Fruit fly (Drosophila melanogaster) whole organism, embryonic: ENCODE results near the gene Trim9.

Experiments
- B-H1 ChIP-seq: fragments of 200-800 bp; sonication (Bioruptor generic); IDR thresholded peaks from 3 replicates; pipeline ENCODE4 v1.3.6; 2022; ENCODE audit warnings: missing biosample characterization, missing genetic modification characterization
- C15 ChIP-seq: fragments of 200-800 bp; sonication (Bioruptor generic); IDR thresholded peaks from 3 replicates; pipeline ENCODE4 v1.3.6; 2022; ENCODE audit warnings: missing biosample characterization, missing genetic modification characterization
- CG1024 ChIP-seq: fragments of 200-800 bp; sonication (Bioruptor generic); IDR thresholded peaks from 2 replicates; pipeline ENCODE4 v1.3.6; 2022; ENCODE audit warnings: missing biosample characterization, missing genetic modification characterization
- CG11560 ChIP-seq: fragments of 200-800 bp; sonication (Bioruptor generic); IDR thresholded peaks from 3 replicates; pipeline ENCODE4 v1.3.6; 2022; ENCODE audit warnings: missing biosample characterization, missing genetic modification characterization
- CG11695 ChIP-seq: fragments of 200-800 bp; sonication (Bioruptor generic); IDR thresholded peaks from 3 replicates; pipeline ENCODE4 v1.3.6; 2022; ENCODE audit warnings: missing biosample characterization, missing genetic modification characterization
- CG1529 ChIP-seq: fragments of 200-800 bp; sonication (Bioruptor generic); optimal IDR thresholded peaks from 3 replicates; lab custom pipeline; 2018; ENCODE audit warnings: missing biosample characterization, missing genetic modification characterization
- CG16815 ChIP-seq: fragments of 200-800 bp; sonication (Bioruptor generic); optimal IDR thresholded peaks from 3 replicates; lab custom pipeline; 2017; ENCODE audit warnings: missing biosample characterization, mild to moderate bottlenecking, missing genetic modification characterization
- CG18262 ChIP-seq: fragments of 200-800 bp; optimal IDR thresholded peaks from 3 replicates; lab custom pipeline; 2019; ENCODE audit warnings: missing biosample characterization, mild to moderate bottlenecking, missing genetic modification characterization, moderate library complexity
- CG2120 ChIP-seq: fragments of 200-800 bp; sonication (Bioruptor generic); optimal IDR thresholded peaks from 3 replicates; lab custom pipeline; 2016; ENCODE audit warnings: missing biosample characterization, missing genetic modification characterization
- CG2199 ChIP-seq: fragments of 200-800 bp; sonication (Bioruptor generic); IDR thresholded peaks from 3 replicates; pipeline ENCODE4 v1.3.6; 2022; ENCODE audit warnings: missing biosample characterization, missing genetic modification characterization
- CG2875 ChIP-seq: fragments of 200-800 bp; sonication (Bioruptor generic); optimal IDR thresholded peaks from 2 replicates; lab custom pipeline; 2017; ENCODE audit warnings: missing biosample characterization, mild to moderate bottlenecking, missing genetic modification characterization, missing genetic modification reagents
- CG30403 ChIP-seq: fragments of 200-800 bp; sonication (Bioruptor generic); optimal IDR thresholded peaks from 3 replicates; lab custom pipeline; 2016; ENCODE audit warnings: missing biosample characterization, missing genetic modification characterization
- CG34376 ChIP-seq: fragments of 200-800 bp; sonication (Bioruptor generic); optimal IDR thresholded peaks from 2 replicates; lab custom pipeline; 2018; ENCODE audit warnings: missing biosample characterization, mild to moderate bottlenecking, missing genetic modification characterization
- CG3726 ChIP-seq: fragments of 200-800 bp; sonication (Bioruptor generic); IDR thresholded peaks from 3 replicates; pipeline ENCODE4, ENCODE4 v1.3.6; 2022; ENCODE audit warnings: missing biosample characterization, missing genetic modification characterization
- CG6854 ChIP-seq: fragments of 200-800 bp; sonication (Bioruptor generic); optimal IDR thresholded peaks from 3 replicates; lab custom pipeline; 2017; ENCODE audit warnings: missing biosample characterization, mild to moderate bottlenecking, missing genetic modification characterization
- CG8944 ChIP-seq: fragments of 200-800 bp; sonication (Bioruptor generic); optimal IDR thresholded peaks from 3 replicates; lab custom pipeline; 2016; ENCODE audit warnings: missing biosample characterization, missing genetic modification characterization
- CG9215 ChIP-seq: fragments of 200-800 bp; sonication (Bioruptor generic); IDR thresholded peaks from 2 replicates; pipeline ENCODE4 v1.3.6; 2022; ENCODE audit warnings: missing biosample characterization, missing genetic modification characterization
- CG9727 ChIP-seq: fragments of 200-800 bp; sonication (Bioruptor generic); optimal IDR thresholded peaks from 3 replicates; lab custom pipeline; 2017; ENCODE audit warnings: missing biosample characterization, mild to moderate bottlenecking, missing genetic modification characterization
- Chrac-16 ChIP-seq: fragments of 200-800 bp; sonication (Bioruptor generic); optimal IDR thresholded peaks from 3 replicates; lab custom pipeline; 2016; ENCODE audit warnings: missing biosample characterization, missing genetic modification characterization
- Dfd ChIP-seq, 2 experiments: fragments of >200 bp; optimal IDR thresholded peaks; 2 replicates each; lab custom pipeline; 2017; ENCODE audit warnings: missing biosample characterization in 2 of 2, missing genetic modification characterization in 2 of 2
- E2f2 ChIP-seq: fragments of 200-800 bp; sonication (Bioruptor generic); IDR thresholded peaks from 2 replicates; pipeline ENCODE4 v1.3.6; 2022; ENCODE audit warnings: missing biosample characterization, missing genetic modification characterization
- Ets65A ChIP-seq: fragments of 200-800 bp; sonication (Bioruptor generic); peaks from one replicate; lab custom pipeline; 2016; ENCODE audit warnings: missing biosample characterization, missing genetic modification characterization
- Fer3 ChIP-seq: fragments of 200-800 bp; sonication (Bioruptor generic); optimal IDR thresholded peaks from 2 replicates; lab custom pipeline; 2018; ENCODE audit warnings: missing biosample characterization, mild to moderate bottlenecking, missing genetic modification characterization, moderate library complexity
- Gug ChIP-seq: fragments of 200-800 bp; sonication (Bioruptor generic); IDR thresholded peaks from 4 replicates; pipeline ENCODE4 v1.3.6; 2022; ENCODE audit warnings: missing biosample characterization, missing genetic modification characterization
- Jarid2 ChIP-seq: fragments of 200-800 bp; sonication (Bioruptor generic); optimal IDR thresholded peaks from 3 replicates; lab custom pipeline; 2017; ENCODE audit warnings: mild to moderate bottlenecking, missing biosample characterization, missing genetic modification reagents, missing genetic modification characterization
- Mes4 ChIP-seq: fragments of 200-800 bp; sonication (Bioruptor generic); optimal IDR thresholded peaks from 2 replicates; lab custom pipeline; 2016; ENCODE audit warnings: missing biosample characterization, missing genetic modification characterization
- NC2α ChIP-seq: fragments of 200-800 bp; sonication (Bioruptor generic); optimal IDR thresholded peaks from 2 replicates; lab custom pipeline; 2016; ENCODE audit warnings: missing biosample characterization, missing genetic modification characterization
- Pdp1 ChIP-seq, 2 experiments: fragments of 200-800 bp; sonication (Bioruptor generic); optimal IDR thresholded peaks; 3 replicates each; lab custom pipeline; 2016; ENCODE audit warnings: missing biosample characterization in 2 of 2, missing genetic modification characterization in 2 of 2, mild to moderate bottlenecking in 1 of 2, moderate library complexity in 1 of 2
- Poxn ChIP-seq: fragments of 200-800 bp; sonication (Bioruptor generic); IDR thresholded peaks from 2 replicates; pipeline ENCODE4 v1.3.6; 2022; ENCODE audit warnings: missing biosample characterization, missing genetic modification characterization
- Ptx1 ChIP-seq: fragments of 200-800 bp; sonication (Bioruptor generic); IDR thresholded peaks from 2 replicates; pipeline ENCODE4 v1.3.6; 2022; ENCODE audit warnings: missing biosample characterization, missing genetic modification characterization
- al ChIP-seq: fragments of 200-800 bp; sonication (Bioruptor generic); IDR thresholded peaks from 2 replicates; pipeline ENCODE4 v1.3.6; 2022; ENCODE audit warnings: missing biosample characterization, missing genetic modification characterization
- btn ChIP-seq: fragments of 200-800 bp; sonication (Bioruptor generic); optimal IDR thresholded peaks from 2 replicates; lab custom pipeline; 2016; ENCODE audit warnings: missing biosample characterization, missing genetic modification characterization
- crc ChIP-seq: fragments of 200-800 bp; sonication (Bioruptor generic); optimal IDR thresholded peaks from 2 replicates; lab custom pipeline; 2016; ENCODE audit warnings: missing biosample characterization, missing genetic modification characterization
- dm ChIP-seq: fragments of 200-800 bp; sonication (Bioruptor generic); optimal IDR thresholded peaks from 3 replicates; lab custom pipeline; 2016; ENCODE audit warnings: missing biosample characterization, missing genetic modification characterization
- dmrt11E ChIP-seq: fragments of 200-800 bp; sonication (Bioruptor generic); optimal IDR thresholded peaks from 3 replicates; lab custom pipeline; 2018; ENCODE audit warnings: missing biosample characterization, mild to moderate bottlenecking, missing genetic modification characterization, moderate library complexity
- ems ChIP-seq: fragments of 200-800 bp; sonication (Bioruptor generic); optimal IDR thresholded peaks from 3 replicates; lab custom pipeline; 2016; ENCODE audit warnings: missing biosample characterization, missing genetic modification characterization
- gce ChIP-seq: fragments of 200-800 bp; sonication (Bioruptor generic); IDR thresholded peaks from 3 replicates; pipeline ENCODE4 v1.3.6; 2022; ENCODE audit warnings: missing biosample characterization, missing genetic modification characterization
- gsb ChIP-seq: fragments of 200-800 bp; sonication (Bioruptor generic); IDR thresholded peaks from 2 replicates; pipeline ENCODE4 v1.3.6; 2022; ENCODE audit warnings: missing biosample characterization, missing genetic modification characterization
- hkb ChIP-seq, 2 experiments: fragments of 200-800 bp in 1 of 2; fragments of >200 bp in 1 of 2; sonication (Bioruptor generic) in 1 of 2; IDR thresholded peaks in 1 of 2; optimal IDR thresholded peaks in 1 of 2; 2 replicates each; pipeline versions ENCODE4 v1.3.6 to Lab custom; 2017 to 2022; ENCODE audit warnings: missing biosample characterization in 1 of 2, missing genetic modification characterization in 1 of 2
- kah ChIP-seq: fragments of 200-800 bp; sonication (Bioruptor generic); optimal IDR thresholded peaks from 2 replicates; lab custom pipeline; 2018; ENCODE audit warnings: missing biosample characterization, mild to moderate bottlenecking, missing genetic modification characterization
- lab ChIP-seq: fragments of 200-800 bp; sonication (Bioruptor generic); optimal IDR thresholded peaks from 3 replicates; lab custom pipeline; 2017; ENCODE audit warnings: missing biosample characterization, missing genetic modification characterization, mild to moderate bottlenecking, moderate library complexity, missing genetic modification reagents
- maf-S ChIP-seq: fragments of 200-800 bp; sonication (Bioruptor generic); optimal IDR thresholded peaks from 2 replicates; lab custom pipeline; 2016; ENCODE audit warnings: missing biosample characterization, missing genetic modification characterization
- onecut ChIP-seq: fragments of 200-800 bp; sonication (Bioruptor generic); IDR thresholded peaks from 2 replicates; pipeline ENCODE4 v1.3.6; 2022; ENCODE audit warnings: missing biosample characterization, missing genetic modification characterization
- phol ChIP-seq: fragments of 200-800 bp; sonication (Bioruptor generic); optimal IDR thresholded peaks from 3 replicates; lab custom pipeline; 2018; ENCODE audit warnings: missing biosample characterization, mild to moderate bottlenecking, missing genetic modification characterization, moderate library complexity
- pum ChIP-seq: fragments of 200-800 bp; sonication (Bioruptor generic); optimal IDR thresholded peaks from 2 replicates; lab custom pipeline; 2016; ENCODE audit warnings: missing biosample characterization, missing genetic modification characterization
- salm ChIP-seq: fragments of 200-800 bp; sonication (Bioruptor generic); optimal IDR thresholded peaks from 2 replicates; lab custom pipeline; 2018; ENCODE audit warnings: missing biosample characterization, mild to moderate bottlenecking, missing genetic modification characterization
- sima ChIP-seq: fragments of 200-800 bp; sonication (Bioruptor generic); optimal IDR thresholded peaks from 2 replicates; lab custom pipeline; 2016; ENCODE audit warnings: missing biosample characterization, missing genetic modification characterization
- sisA ChIP-seq: fragments of 200-800 bp; sonication (Bioruptor generic); IDR thresholded peaks from 2 replicates; pipeline ENCODE4 v1.3.6; 2022; ENCODE audit warnings: missing biosample characterization, missing genetic modification characterization
- sob ChIP-seq: fragments of 200-800 bp; sonication (Bioruptor generic); IDR thresholded peaks from 2 replicates; pipeline ENCODE4 v1.3.6; 2022; ENCODE audit warnings: missing biosample characterization, missing genetic modification characterization
- trh ChIP-seq: fragments of 200-800 bp; sonication (Bioruptor generic); optimal IDR thresholded peaks from 2 replicates; lab custom pipeline; 2016; ENCODE audit warnings: missing biosample characterization, missing genetic modification characterization
- twi ChIP-seq: fragments of 200-800 bp; optimal IDR thresholded peaks from 2 replicates; lab custom pipeline; 2019; ENCODE audit warnings: missing biosample characterization, mild to moderate bottlenecking, missing genetic modification characterization, moderate library complexity
- zf30C ChIP-seq: fragments of 200-800 bp; sonication (Bioruptor generic); optimal IDR thresholded peaks from 3 replicates; lab custom pipeline; 2018; ENCODE audit warnings: missing biosample characterization, mild to moderate bottlenecking, missing genetic modification characterization

Trim9 gene

DNA sequence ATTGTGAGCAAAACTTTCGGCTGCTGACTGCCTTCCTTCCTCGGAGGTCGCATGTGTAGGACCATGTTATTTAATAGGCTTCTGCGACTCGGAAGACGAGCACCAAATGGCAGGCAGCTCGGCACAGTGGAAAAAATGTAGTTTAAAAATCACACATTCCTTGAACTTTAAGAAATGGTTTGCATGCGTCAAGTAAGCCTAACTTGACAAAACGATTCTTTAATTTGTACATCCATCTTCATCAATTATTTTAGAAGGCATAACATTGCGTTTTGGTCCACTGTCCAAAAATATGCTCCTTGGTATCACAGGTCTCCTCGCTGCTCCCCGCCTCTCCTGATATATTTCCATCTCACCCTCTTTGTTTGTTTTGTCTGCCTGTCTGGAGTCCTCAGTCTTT, 21.0 kb downstream of the Trim9 start (continued):
- TF ChIP-seq sisA (GFP tag; lab: Robert Waterston, UW) (peak; percentile 43; the same call in 1 of the 2 replicates), Fer3 (peak; percentile 58), B-H1 (GFP tag; lab: Robert Waterston, UW) (peak; percentile 44; the same call in 1 of the 3 replicates), onecut (peak; percentile 8; the same call in 1 of the 2 replicates), CG1024 (GFP tag; lab: Robert Waterston, UW) (no peak), btn (GFP tag; lab: Kevin White, UChicago) (no peak), dm (GFP tag; lab: Kevin White, UChicago) (no peak), CG9215 (GFP tag; lab: Robert Waterston, UW) (peak; percentile 55; the same call in 1 of the 2 replicates), Ets65A (GFP tag; lab: Kevin White, UChicago) (peak; percentile 2), sob (peak; percentile 63), Mes4 (GFP tag; lab: Kevin White, UChicago) (no peak), crc (peak; percentile 17), Poxn (0 out of 2 replicates have a peak, but pooled peaks have one; percentile 9), CG6854 (peak; percentile 54), kah (no peak), Ptx1 (GFP tag; lab: Robert Waterston, UW) (peak; percentile 58; the same call in 1 of the 2 replicates), CG3726 (GFP tag; lab: Robert Waterston, UW) (no peak), al (GFP tag; lab: Robert Waterston, UW) (no peak), maf-S (GFP tag; lab: Kevin White, UChicago) (no peak), Chrac-16 (GFP tag; lab: Kevin White, UChicago) (peak; percentile 24), pum (peak; percentile 14), ems (GFP tag; lab: Kevin White, UChicago) (peak; percentile 6), C15 (GFP tag; lab: Robert Waterston, UW) (no peak), E2f2 (peak; percentile 37; the same call in 1 of the 2 replicates), CG16815 (GFP tag; lab: Kevin White, UChicago) (peak; percentile 3), phol (tag; lab: Kevin White, UChicago) (peak; percentile 6), CG11560 (tag; lab: Robert Waterston, UW) (no peak), dmrt11E (peak; percentile 26), twi (tag; lab: Kevin White, UChicago) (no peak), CG34376 (GFP tag; lab: Kevin White, UChicago) (no peak), CG2199 (GFP tag; lab: Robert Waterston, UW) (no peak), CG2120 (GFP tag; lab: Kevin White, UChicago) (peak; percentile 78), CG2875 (GFP tag; lab: Kevin White, UChicago) (no peak), sima (GFP tag; lab: Kevin White, UChicago) (no peak), CG30403 (GFP tag; lab: Kevin White, UChicago) (peak; percentile 34), zf30C (GFP tag; lab: Kevin White, UChicago) (no peak), hkb (optimal IDR thresholded peaks at IDR 0.05; lab: Kevin White, UChicago) (no peak), hkb (GFP tag; IDR thresholded peaks at IDR 0.05; lab: Robert Waterston, UW) (peak; percentile 67; the same call in 1 of the 2 replicates), CG9727 (GFP tag; lab: Kevin White, UChicago) (peak; percentile 47), trh (GFP tag; lab: Kevin White, UChicago) (no peak), Gug (GFP tag; lab: Robert Waterston, UW) (no peak), Dfd (GFP tag; optimal IDR thresholded peaks at IDR 0.05; lab: Kevin White, UChicago) (no peak), NC2α (GFP tag; lab: Kevin White, UChicago) (no peak), CG1529 (GFP tag; lab: Kevin White, UChicago) (no peak), CG8944 (GFP tag; lab: Kevin White, UChicago) (peak; percentile 17), Pdp1 (GFP tag; optimal IDR thresholded peaks at IDR 0.05; lab: Kevin White, UChicago) (no peak), CG11695 (GFP tag; lab: Robert Waterston, UW) (peak; percentile 42; the same call in 1 of the 3 replicates), gsb (no peak), gce (no peak), lab (peak; percentile 87), CG18262 (tag; lab: Kevin White, UChicago) (peak; percentile 15), Jarid2 (GFP tag; lab: Kevin White, UChicago) (no peak), salm (tag; lab: Kevin White, UChicago) (no peak)
